Worm (Caenorhabditis elegans) whole organism, L4 larva: ENCODE results near the gene ctsa-4.1.

Experiments used
- cey-2 ChIP-seq: sonication (generic microtip); optimal IDR thresholded peaks from 3 replicates; lab custom pipeline; 2017; ENCODE audit warnings: missing genetic modification characterization, mild to moderate bottlenecking, missing compliant biosample characterization, antibody characterized with exemption, borderline replicate concordance; ENCODE audit not compliant: insufficient read depth
- daf-12 ChIP-seq: fragments of 150-350 bp; optimal IDR thresholded peaks from 2 replicates; lab custom pipeline; 2014; ENCODE audit warnings: missing biosample characterization, missing genetic modification reagents, missing genetic modification characterization
- nhr-28 ChIP-seq: fragments of 150-350 bp; optimal IDR thresholded peaks from 2 replicates; lab custom pipeline; 2014; ENCODE audit warnings: missing biosample characterization, missing genetic modification characterization
- skn-1 ChIP-seq: fragments of 150-350 bp; optimal IDR thresholded peaks from 2 replicates; lab custom pipeline; 2014; ENCODE audit warnings: missing biosample characterization, missing genetic modification characterization
- unc-62 ChIP-seq, 3 experiments: fragments of 150-350 bp in 1 of 3; sonication (generic microtip); optimal IDR thresholded peaks in 2 of 3; peaks in 1 of 3; 1 replicate in 1 of 3; 2 replicates in 2 of 3; lab custom pipeline; 2014 to 2017; ENCODE audit warnings: missing biosample characterization in 3 of 3, missing genetic modification characterization in 3 of 3, missing genetic modification reagents in 3 of 3, missing genotype in 1 of 3

- TF ChIP-seq unc-62 (GFP tag; optimal IDR thresholded peaks at IDR 0.05 in 1 of 2; lab: Kevin White, UChicago) (no peak), unc-62 (tag; optimal IDR thresholded peaks at IDR 0.05; lab: Kevin White, UChicago) (no peak), skn-1 (tag; lab: Kevin White, UChicago) (no peak), cey-2 (tag; lab: Kevin White, UChicago) (no peak), daf-12 (no peak), nhr-28 (tag; lab: Kevin White, UChicago) (no peak)
Observed at ce11 chrII:6339511-6339910, 27.3 kb upstream of the ctsa-4.1 start.
